Fruit fly (Drosophila melanogaster) whole organism, embryonic: ENCODE data around the gene CG7945.
A peak's percentile ranks its signal among the peaks of the same experiment; 100 is the strongest.

ENCODE experiments used
- Ada2b ChIP-seq: fragments of 200-800 bp; sonication (Bioruptor generic); IDR thresholded peaks from 2 replicates; pipeline ENCODE4 v1.3.6; 2022; ENCODE audit warnings: missing biosample characterization, missing genetic modification characterization
- Antp ChIP-seq: fragments of 200-800 bp; sonication (Bioruptor generic); optimal IDR thresholded peaks from 3 replicates; lab custom pipeline; 2016; ENCODE audit warnings: missing biosample characterization, missing genetic modification characterization
- Atf6 ChIP-seq: fragments of 200-800 bp; sonication (Bioruptor generic); IDR thresholded peaks from 2 replicates; pipeline ENCODE4 v1.3.6; 2022; ENCODE audit warnings: missing biosample characterization, missing genetic modification characterization
- C15 ChIP-seq: fragments of 200-800 bp; sonication (Bioruptor generic); IDR thresholded peaks from 3 replicates; pipeline ENCODE4 v1.3.6; 2022; ENCODE audit warnings: missing biosample characterization, missing genetic modification characterization
- CG10366 ChIP-seq: fragments of 200-800 bp; sonication (Bioruptor generic); IDR thresholded peaks from 2 replicates; pipeline ENCODE4 v1.3.6; 2022; ENCODE audit warnings: missing biosample characterization, missing genetic modification characterization
- CG10462 ChIP-seq: fragments of 200-800 bp; sonication (Bioruptor generic); optimal IDR thresholded peaks from 2 replicates; lab custom pipeline; 2016; ENCODE audit warnings: missing biosample characterization, missing genetic modification characterization
- CG11456 ChIP-seq: fragments of 200-800 bp; sonication (Bioruptor generic); IDR thresholded peaks from 3 replicates; pipeline ENCODE4 v1.3.6; 2022; ENCODE audit warnings: missing biosample characterization, missing genetic modification characterization
- CG12155 ChIP-seq: fragments of 200-800 bp; sonication (Bioruptor generic); optimal IDR thresholded peaks from 3 replicates; lab custom pipeline; 2016; ENCODE audit warnings: missing biosample characterization, missing genetic modification characterization
- CG13287 ChIP-seq: fragments of 200-800 bp; sonication (Bioruptor generic); IDR thresholded peaks from 2 replicates; pipeline ENCODE4 v1.3.6; 2022; ENCODE audit warnings: missing biosample characterization, missing genetic modification characterization; ENCODE audit not compliant: partially characterized antibody
- CG1529 ChIP-seq: fragments of 200-800 bp; sonication (Bioruptor generic); optimal IDR thresholded peaks from 3 replicates; lab custom pipeline; 2018; ENCODE audit warnings: missing biosample characterization, missing genetic modification characterization
- CG1602 ChIP-seq: fragments of 200-800 bp; sonication (Bioruptor generic); optimal IDR thresholded peaks from 3 replicates; lab custom pipeline; 2016; ENCODE audit warnings: missing biosample characterization, missing genetic modification characterization
- CG16779 ChIP-seq: fragments of 200-800 bp; sonication (Bioruptor generic); IDR thresholded peaks from 2 replicates; pipeline ENCODE4 v1.3.6; 2022; ENCODE audit warnings: missing biosample characterization, missing genetic modification characterization
- CG2120 ChIP-seq: fragments of 200-800 bp; sonication (Bioruptor generic); optimal IDR thresholded peaks from 3 replicates; lab custom pipeline; 2016; ENCODE audit warnings: missing biosample characterization, missing genetic modification characterization
- CG2678 ChIP-seq: fragments of 200-800 bp; sonication (Bioruptor generic); optimal IDR thresholded peaks from 3 replicates; lab custom pipeline; 2019; ENCODE audit warnings: missing biosample characterization, mild to moderate bottlenecking, missing genetic modification characterization, moderate library complexity
- CG2875 ChIP-seq: fragments of 200-800 bp; sonication (Bioruptor generic); optimal IDR thresholded peaks from 2 replicates; lab custom pipeline; 2017; ENCODE audit warnings: missing biosample characterization, mild to moderate bottlenecking, missing genetic modification characterization, missing genetic modification reagents
- CG33213 ChIP-seq: fragments of 200-800 bp; sonication (Bioruptor generic); optimal IDR thresholded peaks from 3 replicates; lab custom pipeline; 2016; ENCODE audit warnings: missing biosample characterization, missing genetic modification characterization
- CG3847 ChIP-seq: fragments of 200-800 bp; sonication (Bioruptor generic); IDR thresholded peaks from 2 replicates; pipeline ENCODE4 v1.3.6; 2022; ENCODE audit warnings: missing biosample characterization, missing genetic modification characterization
- CG4404 ChIP-seq: fragments of 200-800 bp; sonication (Bioruptor generic); IDR thresholded peaks from 2 replicates; pipeline ENCODE4 v1.3.6; 2022; ENCODE audit warnings: missing biosample characterization, missing genetic modification characterization
- CG7987 ChIP-seq: fragments of 200-800 bp; sonication (Bioruptor generic); optimal IDR thresholded peaks from 2 replicates; lab custom pipeline; 2018; ENCODE audit warnings: missing biosample characterization, mild to moderate bottlenecking, missing genetic modification characterization, moderate library complexity
- CG8290 ChIP-seq, 3 experiments: fragments of 200-800 bp; sonication (Bioruptor generic); optimal IDR thresholded peaks; 2 replicates each; lab custom pipeline; 2016 to 2019; ENCODE audit warnings: missing biosample characterization in 3 of 3, missing genetic modification characterization in 3 of 3, mild to moderate bottlenecking in 2 of 3, moderate library complexity in 1 of 3
- CG8478 ChIP-seq: fragments of >200 bp; optimal IDR thresholded peaks from 2 replicates; lab custom pipeline; 2018
- CG9876 ChIP-seq: fragments of 200-800 bp; sonication (Bioruptor generic); optimal IDR thresholded peaks from 2 replicates; lab custom pipeline; 2016; ENCODE audit warnings: missing biosample characterization, missing genetic modification characterization
- D ChIP-seq, 2 experiments: fragments of 200-800 bp in 1 of 2; fragments of >200 bp in 1 of 2; sonication (Bioruptor generic) in 1 of 2; optimal IDR thresholded peaks; 2 replicates in 1 of 2; 3 replicates in 1 of 2; lab custom pipeline; 2017; ENCODE audit warnings: mild to moderate bottlenecking in 1 of 2, missing biosample characterization in 1 of 2, missing genetic modification characterization in 1 of 2, missing genetic modification reagents in 1 of 2
- Dbx ChIP-seq: fragments of 200-800 bp; sonication (Bioruptor generic); IDR thresholded peaks from 3 replicates; pipeline ENCODE4 v1.3.6; 2022; ENCODE audit warnings: missing biosample characterization, missing genetic modification characterization
- Drgx ChIP-seq: fragments of 200-800 bp; sonication (Bioruptor generic); IDR thresholded peaks from 2 replicates; pipeline ENCODE4 v1.3.6; 2022; ENCODE audit warnings: missing biosample characterization, missing genetic modification characterization
- Fer2 ChIP-seq: fragments of 200-800 bp; sonication (Bioruptor generic); optimal IDR thresholded peaks from 2 replicates; lab custom pipeline; 2018; ENCODE audit warnings: missing biosample characterization, mild to moderate bottlenecking, missing genetic modification characterization, moderate library complexity
- Lhr ChIP-seq: fragments of 200-800 bp; sonication (Bioruptor generic); optimal IDR thresholded peaks from 3 replicates; lab custom pipeline; 2017; ENCODE audit warnings: mild to moderate bottlenecking, missing biosample characterization, missing genetic modification reagents, missing genetic modification characterization
- Mad ChIP-seq: fragments of 200-800 bp; sonication (Bioruptor generic); optimal IDR thresholded peaks from 2 replicates; lab custom pipeline; 2016; ENCODE audit warnings: missing biosample characterization, missing genetic modification characterization
- Neu2 ChIP-seq: fragments of 200-800 bp; sonication (Bioruptor generic); optimal IDR thresholded peaks from 3 replicates; lab custom pipeline; 2016; ENCODE audit warnings: missing biosample characterization, missing genetic modification characterization, borderline replicate concordance
- Opbp ChIP-seq: fragments of 200-800 bp; sonication (Bioruptor generic); IDR thresholded peaks from 3 replicates; pipeline ENCODE4 v1.3.6; 2022; ENCODE audit warnings: missing biosample characterization, missing genetic modification characterization; ENCODE audit not compliant: partially characterized antibody
- Six4 ChIP-seq: fragments of 200-800 bp; sonication (Bioruptor generic); optimal IDR thresholded peaks from 2 replicates; lab custom pipeline; 2016; ENCODE audit warnings: missing biosample characterization, missing genetic modification characterization
- Taf1 ChIP-seq: fragments of 200-800 bp; sonication (Bioruptor generic); IDR thresholded peaks from 2 replicates; pipeline ENCODE4 v1.3.6; 2022; ENCODE audit warnings: missing biosample characterization, missing genetic modification characterization
- bowl ChIP-seq: fragments of 200-800 bp; sonication (Bioruptor generic); IDR thresholded peaks from 2 replicates; pipeline ENCODE4 v1.3.6; 2022; ENCODE audit warnings: missing biosample characterization, missing genetic modification characterization
- br ChIP-seq: fragments of >200 bp; optimal IDR thresholded peaks from 2 replicates; lab custom pipeline; 2017
- croc ChIP-seq: fragments of 200-800 bp; sonication (Bioruptor generic); conservative IDR thresholded peaks from 3 replicates; pipeline ENCODE4 v1.3.6; 2022; ENCODE audit warnings: missing biosample characterization, missing genetic modification characterization
- disco-r ChIP-seq: fragments of 200-800 bp; sonication (Bioruptor generic); optimal IDR thresholded peaks from 2 replicates; lab custom pipeline; 2016; ENCODE audit warnings: missing biosample characterization, missing genetic modification characterization
- dmrt99B ChIP-seq: fragments of 200-800 bp; sonication (Bioruptor generic); optimal IDR thresholded peaks from 2 replicates; lab custom pipeline; 2018; ENCODE audit warnings: missing biosample characterization, mild to moderate bottlenecking, missing genetic modification characterization, moderate library complexity
- dysf ChIP-seq: fragments of 200-800 bp; sonication (Bioruptor generic); IDR thresholded peaks from 3 replicates; pipeline ENCODE4 v1.3.6; 2022; ENCODE audit warnings: missing biosample characterization, missing genetic modification characterization
- gfzf ChIP-seq: fragments of 200-800 bp; sonication (Bioruptor generic); optimal IDR thresholded peaks from 2 replicates; lab custom pipeline; 2016; ENCODE audit warnings: missing biosample characterization, mild to moderate bottlenecking, missing genetic modification characterization, moderate library complexity
- ham ChIP-seq: fragments of 200-800 bp; sonication (Bioruptor generic); IDR thresholded peaks from 2 replicates; pipeline ENCODE4 v1.3.6; 2022; ENCODE audit warnings: missing biosample characterization, missing genetic modification characterization
- hth ChIP-seq: fragments of >200 bp; optimal IDR thresholded peaks from 2 replicates; lab custom pipeline; 2017; ENCODE audit warnings: inconsistent platforms
- pho ChIP-seq: fragments of 200-800 bp; sonication (Bioruptor generic); optimal IDR thresholded peaks from 2 replicates; lab custom pipeline; 2016; ENCODE audit warnings: missing biosample characterization, missing genetic modification characterization
- pita ChIP-seq: fragments of 200-800 bp; sonication (Bioruptor generic); optimal IDR thresholded peaks from 2 replicates; lab custom pipeline; 2017; ENCODE audit warnings: missing biosample characterization, mild to moderate bottlenecking, missing genetic modification characterization
- pnt ChIP-seq: fragments of 200-800 bp; sonication (Bioruptor generic); optimal IDR thresholded peaks from 3 replicates; lab custom pipeline; 2016; ENCODE audit warnings: missing biosample characterization, missing genetic modification characterization
- slbo ChIP-seq: fragments of 200-800 bp; sonication (Bioruptor generic); IDR thresholded peaks from 2 replicates; pipeline ENCODE4 v1.3.6; 2022; ENCODE audit warnings: missing biosample characterization, missing genetic modification characterization
- so ChIP-seq: fragments of 200-800 bp; sonication (Bioruptor generic); IDR thresholded peaks from 3 replicates; pipeline ENCODE4 v1.3.6; 2022; ENCODE audit warnings: missing biosample characterization, missing genetic modification characterization
- stc ChIP-seq: fragments of 200-800 bp; sonication (Bioruptor generic); IDR thresholded peaks from 2 replicates; pipeline ENCODE4 v1.3.6; 2022; ENCODE audit warnings: missing biosample characterization, missing genetic modification characterization
- tap ChIP-seq: fragments of 200-800 bp; optimal IDR thresholded peaks from 3 replicates; lab custom pipeline; 2019; ENCODE audit warnings: missing biosample characterization, mild to moderate bottlenecking, missing genetic modification characterization, moderate library complexity
- tup ChIP-seq: fragments of 200-800 bp; sonication (Bioruptor generic); optimal IDR thresholded peaks from 2 replicates; lab custom pipeline; 2016; ENCODE audit warnings: missing biosample characterization, mild to moderate bottlenecking, missing genetic modification characterization, moderate library complexity

Gene CG7945

DNA sequence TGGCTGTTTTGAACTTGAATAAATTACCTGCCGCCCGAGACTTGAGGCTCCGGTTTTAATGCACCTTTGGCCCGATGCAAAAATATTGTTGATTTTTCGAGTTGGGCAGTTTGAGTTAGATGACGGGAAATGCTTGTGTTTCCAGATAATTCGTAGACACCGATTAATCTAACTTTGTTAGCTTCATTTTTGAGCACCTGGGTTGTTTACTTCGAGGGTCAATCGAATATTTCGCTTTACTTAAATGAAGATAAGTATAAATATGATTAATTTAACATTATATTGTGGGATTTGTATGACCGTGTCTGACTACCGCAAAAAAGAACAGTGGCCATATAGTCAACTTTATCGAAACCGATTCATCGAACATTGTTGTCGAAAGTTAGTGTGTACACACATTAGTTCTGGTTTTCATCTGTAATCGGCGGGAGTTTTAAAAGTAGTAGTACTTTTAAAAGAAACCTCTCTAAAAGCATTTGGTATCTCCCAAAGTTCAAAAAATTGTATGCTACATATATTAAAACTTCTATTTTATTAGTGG lies at the start of gene CG7945 (continued):
- TF ChIP-seq CG10366 (GFP tag; lab: Robert Waterston, UW) (no peak), croc (GFP tag; lab: Robert Waterston, UW) (no peak), CG1529 (GFP tag; lab: Kevin White, UChicago) (no peak), Ada2b (no peak), tup (GFP tag; lab: Kevin White, UChicago) (no peak), CG12155 (GFP tag; lab: Kevin White, UChicago) (no peak), hth (no peak), Lhr (GFP tag; lab: Kevin White, UChicago) (peak; percentile 34), disco-r (GFP tag; lab: Kevin White, UChicago) (no peak), CG4404 (no peak), CG1602 (no peak), Drgx (GFP tag; lab: Robert Waterston, UW) (no peak), CG2120 (no peak), C15 (GFP tag; lab: Robert Waterston, UW) (no peak), Fer2 (tag; lab: Kevin White, UChicago) (no peak), Taf1 (no peak), D (optimal IDR thresholded peaks at IDR 0.05; lab: Kevin White, UChicago) (no peak), D (GFP tag; optimal IDR thresholded peaks at IDR 0.05; lab: Kevin White, UChicago) (no peak), dmrt99B (no peak), CG8478 (lab: Kevin White, UChicago) (no peak), CG10462 (GFP tag; lab: Kevin White, UChicago) (no peak), slbo (no peak), CG9876 (no peak), Opbp (peak; percentile 71; the same call in 2 of the 3 replicates), CG2678 (tag; lab: Kevin White, UChicago) (no peak), so (no peak), br (lab: Kevin White, UChicago) (no peak)

DNA sequence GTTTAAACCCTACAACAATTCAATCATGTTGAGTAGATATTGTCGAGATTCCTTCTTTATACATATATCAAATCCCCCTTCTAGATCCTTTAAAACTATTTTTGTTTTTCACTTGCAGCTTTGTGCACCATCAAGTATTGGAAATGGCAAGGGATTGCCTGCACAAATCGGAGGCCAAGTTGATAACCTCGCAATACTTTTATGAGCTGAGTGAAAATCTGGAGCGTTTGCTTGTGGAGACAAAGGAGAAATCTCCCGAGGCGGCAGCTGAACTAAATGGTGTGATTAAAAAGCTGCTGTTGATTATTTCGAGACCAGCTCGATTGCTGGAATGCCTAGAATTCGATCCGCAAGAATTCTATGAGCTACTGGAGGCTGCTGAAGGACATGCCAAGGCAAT lies 46.6 kb upstream of the CG7945 start:
- TF ChIP-seq gfzf, result no peak
- TF ChIP-seq, all 482 proteins: peak for 0

DNA sequence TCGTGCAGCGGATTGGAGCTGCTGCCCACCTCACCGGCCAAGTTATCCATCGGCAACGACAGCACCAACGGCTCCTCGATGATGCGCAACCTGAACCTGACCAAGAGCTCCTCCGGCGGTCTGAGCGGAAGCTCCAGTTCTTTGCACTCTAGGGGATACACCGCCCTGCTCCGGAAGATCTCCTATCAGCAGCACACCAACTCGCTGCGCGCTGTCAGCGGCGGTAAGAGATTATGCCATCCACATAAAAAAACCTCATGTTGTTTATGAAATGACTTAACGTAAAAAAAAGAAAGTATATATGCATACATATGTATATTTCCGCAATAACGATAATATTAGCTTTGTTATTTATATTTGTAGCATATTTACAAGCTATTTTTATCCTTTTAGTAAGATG lies 44.8 kb upstream of the CG7945 start:
- no peak for TF ChIP-seq CG13287 (GFP tag; lab: Robert Waterston, UW)
- TF ChIP-seq CG11456, result 0 out of 3 replicates have a peak, but pooled peaks have one; percentile 18
- 0 out of 3 replicates have a peak, but pooled peaks have one; percentile 0 for TF ChIP-seq Dbx
- TF ChIP-seq pnt (GFP tag; lab: Kevin White, UChicago), result no peak
- TF ChIP-seq pita (GFP tag; lab: Kevin White, UChicago), result no peak

DNA sequence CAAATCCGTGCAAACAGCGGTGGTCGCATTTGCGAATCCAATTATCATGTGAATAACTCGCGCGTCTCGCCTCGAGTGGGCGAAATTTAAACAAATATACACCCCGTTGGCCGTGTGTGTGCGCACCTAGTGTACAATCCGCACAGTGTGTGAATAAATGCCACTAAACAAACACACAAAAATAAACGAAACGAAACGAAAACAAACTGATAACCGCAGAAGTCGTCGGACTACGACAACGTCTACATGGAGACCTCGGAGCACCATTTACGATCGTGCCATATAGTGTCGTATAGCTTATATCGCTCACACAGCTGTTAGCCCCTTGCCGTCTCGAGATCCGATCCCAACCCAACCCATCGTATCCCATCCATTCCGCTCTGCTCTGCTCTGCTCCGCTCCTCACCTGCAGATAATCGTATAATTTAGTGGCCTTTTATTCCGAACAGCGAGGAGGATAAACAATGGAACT lies 42.6 kb upstream of the CG7945 start:
- no peak for TF ChIP-seq CG9876
- peak; percentile 47; the same call in 2 of the 3 replicates for TF ChIP-seq dysf (GFP tag; lab: Robert Waterston, UW)
- TF ChIP-seq tap (tag; lab: Kevin White, UChicago), result no peak
- peak; percentile 44; the same call in 1 of the 2 replicates for TF ChIP-seq ham (GFP tag; lab: Robert Waterston, UW)
- peak; percentile 36; the same call in 1 of the 2 replicates for TF ChIP-seq bowl (GFP tag; lab: Robert Waterston, UW)
- TF ChIP-seq CG16779 (GFP tag; lab: Robert Waterston, UW), result peak; percentile 22; the same call in 1 of the 2 replicates
- TF ChIP-seq Six4 (GFP tag; lab: Kevin White, UChicago), result no peak
- no peak for TF ChIP-seq Neu2
- peak; percentile 47 for TF ChIP-seq CG3847 (GFP tag; lab: Robert Waterston, UW)
- peak; percentile 88 for TF ChIP-seq CG7987
- peak; percentile 35 for TF ChIP-seq pho
- peak; percentile 77 for TF ChIP-seq Atf6
- TF ChIP-seq stc (GFP tag; lab: Robert Waterston, UW), result 0 out of 2 replicates have a peak, but pooled peaks have one; percentile 17
- peak; percentile 22 for TF ChIP-seq Mad (GFP tag; lab: Kevin White, UChicago)
- TF ChIP-seq CG8290 (GFP tag; optimal IDR thresholded peaks at IDR 0.05; lab: Kevin White, UChicago), result peak; percentile 22
- TF ChIP-seq CG8290 (tag; optimal IDR thresholded peaks at IDR 0.05; lab: Kevin White, UChicago), result no peak
- no peak for TF ChIP-seq Antp
- TF ChIP-seq CG2875 (GFP tag; lab: Kevin White, UChicago), result peak; percentile 78
- TF ChIP-seq CG33213 (GFP tag; lab: Kevin White, UChicago), result peak; percentile 67
